Worm (Caenorhabditis elegans) whole organism, late embryonic: Measurements from ENCODE around the gene glb-28.

Experiments
- F13H6.1 ChIP-seq: sonication (generic microtip); optimal IDR thresholded peaks from 2 replicates; lab custom pipeline; 2016; ENCODE audit warnings: missing genetic modification characterization, missing compliant biosample characterization
- K02D7.2 ChIP-seq: sonication (generic microtip); optimal IDR thresholded peaks from 2 replicates; lab custom pipeline; 2017; ENCODE audit warnings: mild to moderate bottlenecking, missing genetic modification characterization, missing compliant biosample characterization
- T23F11.4 ChIP-seq: fragments of 200-800 bp; sonication (Bioruptor generic); optimal IDR thresholded peaks from 2 replicates; lab custom pipeline; 2018; ENCODE audit warnings: mild to moderate bottlenecking, missing genetic modification characterization, missing compliant biosample characterization
- ahr-1 ChIP-seq: sonication (generic microtip); optimal IDR thresholded peaks from 2 replicates; lab custom pipeline; 2016; ENCODE audit warnings: missing genetic modification characterization, missing compliant biosample characterization
- ceh-14 ChIP-seq: sonication (generic microtip); optimal IDR thresholded peaks from 2 replicates; lab custom pipeline; 2016; ENCODE audit warnings: missing genotype, missing genetic modification characterization, missing compliant biosample characterization
- ceh-19 ChIP-seq: fragments of 200-800 bp; sonication (Bioruptor generic); optimal IDR thresholded peaks from 2 replicates; lab custom pipeline; 2018; ENCODE audit warnings: mild to moderate bottlenecking, missing genetic modification characterization, missing compliant biosample characterization
- ceh-31 ChIP-seq: sonication (generic microtip); optimal IDR thresholded peaks from 2 replicates; lab custom pipeline; 2016; ENCODE audit warnings: missing genetic modification characterization, missing compliant biosample characterization
- ceh-34 ChIP-seq: sonication (generic microtip); optimal IDR thresholded peaks from 2 replicates; lab custom pipeline; 2016; ENCODE audit warnings: mild to moderate bottlenecking, missing genetic modification characterization, missing compliant biosample characterization
- ceh-45 ChIP-seq: fragments of 200-800 bp; sonication (Bioruptor generic); IDR thresholded peaks from 2 replicates; pipeline ENCODE4 v1.3.6; 2022; ENCODE audit warnings: missing genetic modification reagents, missing genetic modification characterization, missing compliant biosample characterization
- ceh-9 ChIP-seq: sonication (generic microtip); optimal IDR thresholded peaks from 2 replicates; lab custom pipeline; 2016; ENCODE audit warnings: mild to moderate bottlenecking, missing genetic modification characterization, inconsistent platforms, missing compliant biosample characterization
- che-1 ChIP-seq: sonication (generic microtip); optimal IDR thresholded peaks from 2 replicates; lab custom pipeline; 2016; ENCODE audit warnings: mild to moderate bottlenecking, missing genetic modification characterization, missing compliant biosample characterization
- dmd-4 ChIP-seq: sonication (generic microtip); optimal IDR thresholded peaks from 2 replicates; lab custom pipeline; 2016; ENCODE audit warnings: borderline replicate concordance, missing genetic modification characterization, missing compliant biosample characterization
- elt-2 ChIP-seq: sonication (generic microtip); optimal IDR thresholded peaks from 2 replicates; lab custom pipeline; 2016; ENCODE audit warnings: missing genetic modification reagents, missing genetic modification characterization, missing compliant biosample characterization
- elt-4 ChIP-seq: sonication (generic microtip); optimal IDR thresholded peaks from 2 replicates; lab custom pipeline; 2016; ENCODE audit warnings: missing genetic modification characterization, missing compliant biosample characterization
- eyg-1 ChIP-seq: sonication (generic microtip); optimal IDR thresholded peaks from 2 replicates; lab custom pipeline; 2016; ENCODE audit warnings: missing genotype, missing genetic modification characterization, missing compliant biosample characterization
- fkh-10 ChIP-seq: fragments of 150-350 bp; optimal IDR thresholded peaks from 2 replicates; lab custom pipeline; 2014; ENCODE audit warnings: missing biosample characterization, missing genetic modification reagents, missing genetic modification characterization
- fkh-6 ChIP-seq: sonication (generic microtip); optimal IDR thresholded peaks from 2 replicates; lab custom pipeline; 2016; ENCODE audit warnings: missing genetic modification characterization, missing compliant biosample characterization
- gmeb-2 ChIP-seq: sonication (generic microtip); optimal IDR thresholded peaks from 2 replicates; lab custom pipeline; 2016; ENCODE audit warnings: missing genetic modification characterization, inconsistent platforms, missing compliant biosample characterization
- hlh-13 ChIP-seq: fragments of 200-800 bp; sonication (Bioruptor generic); optimal IDR thresholded peaks from 2 replicates; lab custom pipeline; 2018; ENCODE audit warnings: mild to moderate bottlenecking, missing genetic modification characterization, missing compliant biosample characterization
- hlh-15 ChIP-seq: sonication (generic microtip); optimal IDR thresholded peaks from 2 replicates; lab custom pipeline; 2016; ENCODE audit warnings: missing genetic modification characterization, missing compliant biosample characterization
- hlh-6 ChIP-seq: sonication (generic microtip); optimal IDR thresholded peaks from 2 replicates; lab custom pipeline; 2016; ENCODE audit warnings: missing genotype, missing genetic modification characterization, missing compliant biosample characterization
- hlh-8 ChIP-seq: sonication (generic microtip); optimal IDR thresholded peaks from 2 replicates; lab custom pipeline; 2016; ENCODE audit warnings: missing genotype, missing genetic modification characterization, missing compliant biosample characterization
- npax-4 ChIP-seq: sonication (generic microtip); optimal IDR thresholded peaks from 2 replicates; lab custom pipeline; 2016; ENCODE audit warnings: missing genetic modification characterization, missing compliant biosample characterization
- pag-3 ChIP-seq: sonication (generic microtip); optimal IDR thresholded peaks from 2 replicates; lab custom pipeline; 2016; ENCODE audit warnings: missing compliant biosample characterization, missing genetic modification characterization, borderline replicate concordance
- pat-9 ChIP-seq: fragments of 200-800 bp; sonication (Bioruptor generic); optimal IDR thresholded peaks from 2 replicates; lab custom pipeline; 2018; ENCODE audit warnings: mild to moderate bottlenecking, missing genetic modification characterization, moderate library complexity, missing compliant biosample characterization
- pax-1 ChIP-seq: fragments of 150-350 bp; optimal IDR thresholded peaks from 2 replicates; lab custom pipeline; 2014; ENCODE audit warnings: missing biosample characterization, missing genetic modification characterization
- pros-1 ChIP-seq: fragments of 150-350 bp; optimal IDR thresholded peaks from 2 replicates; lab custom pipeline; 2014; ENCODE audit warnings: missing biosample characterization, missing genetic modification reagents, missing genetic modification characterization
- rnt-1 ChIP-seq: sonication (generic microtip); optimal IDR thresholded peaks from 2 replicates; lab custom pipeline; 2016; ENCODE audit warnings: missing genetic modification characterization, missing compliant biosample characterization
- sdc-2 ChIP-seq: sonication (generic microtip); optimal IDR thresholded peaks from 2 replicates; lab custom pipeline; 2016; ENCODE audit warnings: missing genotype, missing genetic modification characterization, missing compliant biosample characterization
- sox-2 ChIP-seq: fragments of 200-800 bp; sonication (Bioruptor generic); IDR thresholded peaks from 2 replicates; pipeline ENCODE4 v1.3.6; 2022; ENCODE audit warnings: missing genetic modification reagents, missing genetic modification characterization, missing compliant biosample characterization
- sox-4 ChIP-seq: sonication (generic microtip); optimal IDR thresholded peaks from 2 replicates; lab custom pipeline; 2017; ENCODE audit warnings: mild to moderate bottlenecking, missing genetic modification characterization, inconsistent platforms, missing compliant biosample characterization
- syd-9 ChIP-seq: sonication (generic microtip); optimal IDR thresholded peaks from 2 replicates; lab custom pipeline; 2016; ENCODE audit warnings: mild to moderate bottlenecking, missing genetic modification characterization, moderate library complexity, missing compliant biosample characterization
- tbx-2 ChIP-seq: sonication (generic microtip); optimal IDR thresholded peaks from 2 replicates; lab custom pipeline; 2016; ENCODE audit warnings: missing genetic modification characterization, missing compliant biosample characterization
- tbx-7 ChIP-seq: sonication (generic microtip); optimal IDR thresholded peaks from 2 replicates; lab custom pipeline; 2016; ENCODE audit warnings: missing genotype, missing genetic modification characterization, missing compliant biosample characterization
- unc-55 ChIP-seq: sonication (generic microtip); optimal IDR thresholded peaks from 2 replicates; lab custom pipeline; 2017; ENCODE audit warnings: missing biosample characterization, missing genetic modification reagents, missing genetic modification characterization
- zip-5 ChIP-seq: sonication (generic microtip); optimal IDR thresholded peaks from 2 replicates; lab custom pipeline; 2016; ENCODE audit warnings: missing genetic modification characterization, missing compliant biosample characterization

The glb-28 gene

ce11 chrX:15274827-15275761, 42.0 kb downstream of the glb-28 start (continued):
- TF ChIP-seq elt-4 (tag; lab: Kevin White, UChicago) (no peak), pag-3 (tag; lab: Kevin White, UChicago) (no peak), ceh-14 (tag; lab: Kevin White, UChicago) (peak; percentile 59), ceh-31 (tag; lab: Kevin White, UChicago) (peak; percentile 79), sox-2 (GFP tag; lab: Robert Waterston, UW) (no peak), gmeb-2 (tag; lab: Kevin White, UChicago) (no peak), syd-9 (peak; percentile 76), eyg-1 (tag; lab: Kevin White, UChicago) (no peak), zip-5 (tag; lab: Kevin White, UChicago) (no peak), tbx-7 (tag; lab: Kevin White, UChicago) (no peak), sdc-2 (tag; lab: Kevin White, UChicago) (peak; percentile 39), ceh-19 (GFP tag; lab: Kevin White, UChicago) (peak; percentile 82), che-1 (peak; percentile 40), tbx-2 (peak; percentile 73), T23F11.4 (GFP tag; lab: Kevin White, UChicago) (peak; percentile 70), ahr-1 (tag; lab: Kevin White, UChicago) (no peak), pax-1 (tag; lab: Kevin White, UChicago) (no peak), K02D7.2 (tag; lab: Kevin White, UChicago) (peak; percentile 35), hlh-8 (tag; lab: Kevin White, UChicago) (peak; percentile 29)
- TF ChIP-seq, all 69 proteins: peak for 32

DNA sequence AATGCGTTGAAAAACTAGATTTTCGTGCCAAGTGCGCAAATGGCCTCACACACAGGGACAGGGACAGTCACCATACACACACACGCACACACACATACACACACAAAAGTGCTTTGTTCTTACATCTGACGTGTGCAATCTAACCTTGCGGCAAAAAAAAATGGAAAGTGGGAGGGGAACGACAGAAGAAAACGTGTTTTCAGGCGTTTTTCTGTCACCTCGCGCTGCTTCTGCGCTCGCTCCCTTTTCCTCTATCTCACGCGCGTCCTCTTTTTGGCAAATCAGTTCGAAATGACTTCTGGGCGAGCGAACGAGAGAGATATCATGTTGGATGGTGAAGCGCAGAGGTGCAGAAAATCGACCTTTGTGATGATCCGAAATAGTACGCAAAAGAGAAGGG, 43.0 kb downstream of the glb-28 start:
- TF ChIP-seq gmeb-2 (tag; lab: Kevin White, UChicago) (no peak), tbx-2 (peak; percentile 25), hlh-6 (no peak), rnt-1 (tag; lab: Kevin White, UChicago) (peak; percentile 40)

- TF ChIP-seq ceh-45 (GFP tag; lab: Robert Waterston, UW) (no peak), eyg-1 (tag; lab: Kevin White, UChicago) (no peak), fkh-10 (GFP tag; lab: Kevin White, UChicago) (no peak), elt-2 (no peak), npax-4 (no peak), ceh-9 (tag; lab: Kevin White, UChicago) (no peak), hlh-15 (no peak), pros-1 (tag; lab: Kevin White, UChicago) (no peak), unc-55 (no peak), T23F11.4 (GFP tag; lab: Kevin White, UChicago) (no peak), sox-4 (no peak), F13H6.1 (tag; lab: Kevin White, UChicago) (no peak), tbx-7 (tag; lab: Kevin White, UChicago) (no peak), hlh-8 (tag; lab: Kevin White, UChicago) (no peak)
- TF ChIP-seq, all 69 proteins: peak for 0
Measured at ce11 chrX:15272925-15273324, 44.1 kb downstream of the glb-28 start.

DNA sequence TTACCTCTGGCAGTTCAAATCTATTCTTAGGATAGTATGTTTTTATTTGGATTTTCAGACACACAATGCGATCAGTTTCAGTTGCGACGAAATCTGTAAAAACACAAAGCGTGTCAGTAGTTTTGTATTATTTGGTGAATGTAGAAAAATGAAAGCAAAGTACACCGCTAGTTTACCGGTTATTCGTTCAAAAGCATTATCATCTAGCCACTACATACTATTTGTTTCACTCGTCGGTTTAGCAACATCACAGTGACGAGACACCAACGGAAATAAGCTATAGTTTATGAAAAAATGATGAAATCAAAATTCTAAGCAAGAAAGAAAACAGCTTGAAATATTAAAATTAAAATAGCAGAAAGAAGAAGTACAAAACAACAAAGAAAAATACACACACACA, 46.4 kb downstream of the glb-28 start:
- TF ChIP-seq fkh-6 (tag; lab: Kevin White, UChicago), result no peak
- TF ChIP-seq pat-9 (tag; lab: Kevin White, UChicago), result no peak
- TF ChIP-seq dmd-4 (tag; lab: Kevin White, UChicago), result no peak
- TF ChIP-seq hlh-13 (GFP tag; lab: Kevin White, UChicago), result no peak
- TF ChIP-seq ceh-34 (tag; lab: Kevin White, UChicago), result no peak
